Worm (Caenorhabditis elegans): Measurements from ENCODE around the gene clc-25.

- TF ChIP-seq snpc-4 (GFP tag; optimal IDR thresholded peaks at IDR 0.05): no peak
- no peak for TF ChIP-seq snpc-4 (tag; optimal IDR thresholded peaks at IDR 0.05)
- no peak for TF ChIP-seq pbrm-1 (GFP tag; IDR thresholded peaks at IDR 0.05)
- TF ChIP-seq pha-4 (tag; optimal IDR thresholded peaks at IDR 0.05): no peak
- no peak for TF ChIP-seq ztf-18 (tag; optimal IDR thresholded peaks at IDR 0.05)
- no peak for TF ChIP-seq him-1 (tag; optimal IDR thresholded peaks at IDR 0.05)
- no peak for TF ChIP-seq hmg-1.2 (GFP tag; IDR thresholded peaks at IDR 0.05)
- no peak for TF ChIP-seq ccch-3 (GFP tag; optimal IDR thresholded peaks at IDR 0.05)
- TF ChIP-seq lin-54 (GFP tag; optimal IDR thresholded peaks at IDR 0.05): no peak
- no peak for TF ChIP-seq F57A8.1 (GFP tag; optimal IDR thresholded peaks at IDR 0.05)
Observed at ce11 chrIII:1058074-1058473, 31.9 kb upstream of the clc-25 start.

All from whole organism, young adult.